Worm (Caenorhabditis elegans) whole organism, early embryonic: ENCODE data around the gene D1005.5.

ENCODE experiments used
- B0310.2 ChIP-seq: sonication (generic microtip); optimal IDR thresholded peaks from 2 replicates; lab custom pipeline; 2016; ENCODE audit warnings: mild to moderate bottlenecking, missing genetic modification characterization, missing compliant biosample characterization
- F13C5.2 ChIP-seq: sonication (generic microtip); optimal IDR thresholded peaks from 2 replicates; lab custom pipeline; 2017; ENCODE audit warnings: mild to moderate bottlenecking, missing genetic modification characterization, inconsistent platforms, missing compliant biosample characterization
- ama-1 ChIP-seq: fragments of 150-350 bp; optimal IDR thresholded peaks from 2 replicates; lab custom pipeline; 2014
- ceh-13 ChIP-seq: fragments of 200-800 bp; sonication (Bioruptor generic); optimal IDR thresholded peaks from 2 replicates; lab custom pipeline; 2018; ENCODE audit warnings: mild to moderate bottlenecking, missing genetic modification characterization, missing compliant biosample characterization
- ceh-36 ChIP-seq: sonication (generic microtip); optimal IDR thresholded peaks from 2 replicates; lab custom pipeline; 2016; ENCODE audit warnings: missing genetic modification characterization, inconsistent platforms, missing compliant biosample characterization
- flt-1 ChIP-seq: fragments of 200-800 bp; sonication (Bioruptor generic); IDR thresholded peaks from 2 replicates; pipeline ENCODE4 v1.3.6; 2022; ENCODE audit warnings: missing genetic modification characterization, missing compliant biosample characterization
- hmbx-1 ChIP-seq: sonication (generic microtip); optimal IDR thresholded peaks from 2 replicates; lab custom pipeline; 2016; ENCODE audit warnings: mild to moderate bottlenecking, missing genetic modification characterization, missing compliant biosample characterization
- pes-1 ChIP-seq: fragments of 200-800 bp; sonication (Bioruptor generic); IDR thresholded peaks from 2 replicates; pipeline ENCODE4 v1.3.6; 2022; ENCODE audit warnings: missing genetic modification reagents, missing genetic modification characterization, missing compliant biosample characterization
- sea-1 ChIP-seq: fragments of 200-800 bp; sonication (Bioruptor generic); conservative IDR thresholded peaks from 2 replicates; pipeline ENCODE4 v1.3.6; 2022; ENCODE audit warnings: missing genetic modification characterization, missing compliant biosample characterization

- no peak for TF ChIP-seq B0310.2
- no peak for TF ChIP-seq flt-1
- no peak for TF ChIP-seq ama-1 (lab: Kevin White, UChicago)
- no peak for TF ChIP-seq sea-1 (GFP tag; lab: Robert Waterston, UW)
- TF ChIP-seq ceh-36 (tag; lab: Kevin White, UChicago) = no peak
- no peak for TF ChIP-seq F13C5.2 (tag; lab: Kevin White, UChicago)
- no peak for TF ChIP-seq ceh-13 (GFP tag; lab: Kevin White, UChicago)
- TF ChIP-seq hmbx-1 (tag; lab: Kevin White, UChicago) = no peak
- TF ChIP-seq pes-1 (GFP tag; lab: Robert Waterston, UW) = no peak
Observed at ce11 chrX:1441602-1442183, 31.1 kb downstream of the D1005.5 start.
